Fruit fly (Drosophila melanogaster) whole organism, embryonic: Measurements from ENCODE around the gene Grip128.
A peak's percentile ranks its signal among the peaks of the same experiment; 100 is the strongest.

Source experiments
- Atf3 ChIP-seq: fragments of 200-800 bp; sonication (Bioruptor generic); optimal IDR thresholded peaks from 3 replicates; lab custom pipeline; 2016; ENCODE audit warnings: missing biosample characterization, missing genetic modification characterization
- CG11093 ChIP-seq: fragments of 200-800 bp; sonication (Bioruptor generic); IDR thresholded peaks from 3 replicates; pipeline ENCODE4 v1.3.6; 2022; ENCODE audit warnings: missing biosample characterization, missing genetic modification characterization
- CG13287 ChIP-seq: fragments of 200-800 bp; sonication (Bioruptor generic); IDR thresholded peaks from 2 replicates; pipeline ENCODE4 v1.3.6; 2022; ENCODE audit warnings: missing biosample characterization, missing genetic modification characterization; ENCODE audit not compliant: partially characterized antibody
- CG13775 ChIP-seq: fragments of 200-800 bp; sonication (Bioruptor generic); optimal IDR thresholded peaks from 3 replicates; lab custom pipeline; 2017; ENCODE audit warnings: missing biosample characterization, mild to moderate bottlenecking, missing genetic modification characterization
- CG17385 ChIP-seq: fragments of 200-800 bp; sonication (Bioruptor generic); optimal IDR thresholded peaks from 3 replicates; lab custom pipeline; 2018; ENCODE audit warnings: missing biosample characterization, mild to moderate bottlenecking, missing genetic modification characterization
- CG2120 ChIP-seq: fragments of 200-800 bp; sonication (Bioruptor generic); optimal IDR thresholded peaks from 3 replicates; lab custom pipeline; 2016; ENCODE audit warnings: missing biosample characterization, missing genetic modification characterization
- CG4404 ChIP-seq: fragments of 200-800 bp; sonication (Bioruptor generic); IDR thresholded peaks from 2 replicates; pipeline ENCODE4 v1.3.6; 2022; ENCODE audit warnings: missing biosample characterization, missing genetic modification characterization
- CG4707 ChIP-seq: fragments of 200-800 bp; sonication (Bioruptor generic); optimal IDR thresholded peaks from 2 replicates; lab custom pipeline; 2018; ENCODE audit warnings: missing biosample characterization, mild to moderate bottlenecking, missing genetic modification characterization, moderate library complexity
- CG5180 ChIP-seq: fragments of 200-800 bp; sonication (Bioruptor generic); optimal IDR thresholded peaks from 3 replicates; lab custom pipeline; 2017; ENCODE audit warnings: missing biosample characterization, missing genetic modification characterization, mild to moderate bottlenecking, moderate library complexity, missing genetic modification reagents
- CG6854 ChIP-seq: fragments of 200-800 bp; sonication (Bioruptor generic); optimal IDR thresholded peaks from 3 replicates; lab custom pipeline; 2017; ENCODE audit warnings: missing biosample characterization, mild to moderate bottlenecking, missing genetic modification characterization
- CG8478 ChIP-seq: fragments of >200 bp; optimal IDR thresholded peaks from 2 replicates; lab custom pipeline; 2018
- D ChIP-seq, 2 experiments: fragments of 200-800 bp in 1 of 2; fragments of >200 bp in 1 of 2; sonication (Bioruptor generic) in 1 of 2; optimal IDR thresholded peaks; 2 replicates in 1 of 2; 3 replicates in 1 of 2; lab custom pipeline; 2017; ENCODE audit warnings: mild to moderate bottlenecking in 1 of 2, missing biosample characterization in 1 of 2, missing genetic modification characterization in 1 of 2, missing genetic modification reagents in 1 of 2
- D19B ChIP-seq: fragments of 200-800 bp; sonication (Bioruptor generic); optimal IDR thresholded peaks from 2 replicates; lab custom pipeline; 2017; ENCODE audit warnings: missing biosample characterization, mild to moderate bottlenecking, missing genetic modification characterization
- Dek ChIP-seq: fragments of 200-800 bp; sonication (Bioruptor generic); optimal IDR thresholded peaks from 3 replicates; lab custom pipeline; 2019; ENCODE audit warnings: missing biosample characterization, mild to moderate bottlenecking, missing genetic modification characterization, moderate library complexity
- Dp ChIP-seq: fragments of 200-800 bp; sonication (Bioruptor generic); optimal IDR thresholded peaks from 2 replicates; lab custom pipeline; 2018; ENCODE audit warnings: missing biosample characterization, mild to moderate bottlenecking, missing genetic modification characterization, moderate library complexity
- Dref ChIP-seq: fragments of 200-800 bp; sonication (Bioruptor generic); IDR thresholded peaks from 2 replicates; pipeline ENCODE4 v1.3.6; 2022; ENCODE audit warnings: missing biosample characterization, missing genetic modification characterization
- GATAe ChIP-seq: fragments of 200-800 bp; sonication (Bioruptor generic); conservative IDR thresholded peaks from 2 replicates; pipeline ENCODE4 v1.3.6; 2022; ENCODE audit warnings: missing biosample characterization, missing genetic modification characterization
- HLH4C ChIP-seq: fragments of 200-800 bp; sonication (Bioruptor generic); IDR thresholded peaks from 3 replicates; pipeline ENCODE4 v1.3.6; 2022; ENCODE audit warnings: missing biosample characterization, missing genetic modification characterization; ENCODE audit not compliant: partially characterized antibody
- Hmx ChIP-seq: fragments of 200-800 bp; sonication (Bioruptor generic); optimal IDR thresholded peaks from 2 replicates; lab custom pipeline; 2016; ENCODE audit warnings: missing biosample characterization, missing genetic modification characterization
- Hr3 ChIP-seq: fragments of 200-800 bp; sonication (Bioruptor generic); optimal IDR thresholded peaks from 3 replicates; lab custom pipeline; 2016; ENCODE audit warnings: missing biosample characterization, missing genetic modification characterization
- Hsf ChIP-seq: fragments of 200-800 bp; sonication (Bioruptor generic); optimal IDR thresholded peaks from 3 replicates; lab custom pipeline; 2016; ENCODE audit warnings: missing biosample characterization, missing genetic modification characterization
- Myb ChIP-seq: fragments of 200-800 bp; sonication (Bioruptor generic); optimal IDR thresholded peaks from 2 replicates; lab custom pipeline; 2016; ENCODE audit warnings: missing biosample characterization, missing genetic modification characterization
- Pdp1 ChIP-seq, 2 experiments: fragments of 200-800 bp; sonication (Bioruptor generic); optimal IDR thresholded peaks; 3 replicates each; lab custom pipeline; 2016; ENCODE audit warnings: missing biosample characterization in 2 of 2, missing genetic modification characterization in 2 of 2, mild to moderate bottlenecking in 1 of 2, moderate library complexity in 1 of 2
- Rfx ChIP-seq: fragments of 200-800 bp; sonication (Bioruptor generic); IDR thresholded peaks from 2 replicates; pipeline ENCODE4 v1.3.6; 2022; ENCODE audit warnings: missing biosample characterization, missing genetic modification characterization
- Scr ChIP-seq: fragments of 200-800 bp; sonication (Bioruptor generic); IDR thresholded peaks from 2 replicates; pipeline ENCODE4 v1.3.6; 2022; ENCODE audit warnings: missing biosample characterization, missing genetic modification characterization; ENCODE audit not compliant: partially characterized antibody
- Sox102F ChIP-seq: fragments of 200-800 bp; sonication (Bioruptor generic); optimal IDR thresholded peaks from 2 replicates; lab custom pipeline; 2018; ENCODE audit warnings: missing biosample characterization, mild to moderate bottlenecking, missing genetic modification characterization, moderate library complexity
- Stat92E ChIP-seq, 3 experiments: fragments of >200 bp in 2 of 3; fragments of 200-800 bp in 1 of 3; sonication (Bioruptor generic) in 1 of 3; optimal IDR thresholded peaks; 2 replicates each; lab custom pipeline; 2017 to 2019; ENCODE audit warnings: missing biosample characterization in 3 of 3, missing genetic modification characterization in 3 of 3, mild to moderate bottlenecking in 1 of 3, moderate library complexity in 1 of 3
- Tbp ChIP-seq: fragments of >200 bp; optimal IDR thresholded peaks from 2 replicates; lab custom pipeline; 2018; ENCODE audit warnings: missing biosample characterization, missing genetic modification characterization
- Vsx1 ChIP-seq: fragments of 200-800 bp; sonication (Bioruptor generic); optimal IDR thresholded peaks from 2 replicates; lab custom pipeline; 2017; ENCODE audit warnings: missing biosample characterization, mild to moderate bottlenecking, missing genetic modification characterization, missing genetic modification reagents
- ab ChIP-seq: fragments of 200-800 bp; sonication (Bioruptor generic); optimal IDR thresholded peaks from 2 replicates; lab custom pipeline; 2016; ENCODE audit warnings: missing biosample characterization, missing genetic modification characterization
- bowl ChIP-seq: fragments of 200-800 bp; sonication (Bioruptor generic); IDR thresholded peaks from 2 replicates; pipeline ENCODE4 v1.3.6; 2022; ENCODE audit warnings: missing biosample characterization, missing genetic modification characterization
- crc ChIP-seq: fragments of 200-800 bp; sonication (Bioruptor generic); optimal IDR thresholded peaks from 2 replicates; lab custom pipeline; 2016; ENCODE audit warnings: missing biosample characterization, missing genetic modification characterization
- cwo ChIP-seq: fragments of 200-800 bp; sonication (Bioruptor generic); optimal IDR thresholded peaks from 3 replicates; lab custom pipeline; 2017; ENCODE audit warnings: missing biosample characterization, missing genetic modification characterization, mild to moderate bottlenecking, moderate library complexity, missing genetic modification reagents
- dysf ChIP-seq: fragments of 200-800 bp; sonication (Bioruptor generic); IDR thresholded peaks from 3 replicates; pipeline ENCODE4 v1.3.6; 2022; ENCODE audit warnings: missing biosample characterization, missing genetic modification characterization
- ewg ChIP-seq: fragments of 200-800 bp; sonication (Bioruptor generic); optimal IDR thresholded peaks from 3 replicates; lab custom pipeline; 2017; ENCODE audit warnings: mild to moderate bottlenecking, missing biosample characterization, missing genetic modification reagents, missing genetic modification characterization
- eyg ChIP-seq: fragments of 200-800 bp; sonication (Bioruptor generic); optimal IDR thresholded peaks from 3 replicates; lab custom pipeline; 2016; ENCODE audit warnings: missing biosample characterization, missing genetic modification characterization
- fd96Cb ChIP-seq: fragments of 200-800 bp; sonication (Bioruptor generic); optimal IDR thresholded peaks from 2 replicates; lab custom pipeline; 2018; ENCODE audit warnings: missing biosample characterization, mild to moderate bottlenecking, missing genetic modification characterization, moderate library complexity
- gem ChIP-seq: fragments of 200-800 bp; sonication (Bioruptor generic); optimal IDR thresholded peaks from 2 replicates; lab custom pipeline; 2019; ENCODE audit warnings: missing biosample characterization, mild to moderate bottlenecking, missing genetic modification characterization, moderate library complexity
- hb ChIP-seq: fragments of 200-800 bp; sonication (Bioruptor generic); IDR thresholded peaks from 3 replicates; pipeline ENCODE4 v1.3.6; 2022; ENCODE audit warnings: missing biosample characterization, missing genetic modification characterization; ENCODE audit not compliant: partially characterized antibody
- hbn ChIP-seq: fragments of 200-800 bp; sonication (Bioruptor generic); IDR thresholded peaks from 2 replicates; pipeline ENCODE4 v1.3.6; 2022; ENCODE audit warnings: missing biosample characterization, missing genetic modification characterization; ENCODE audit not compliant: partially characterized antibody
- her ChIP-seq: fragments of 200-800 bp; sonication (Bioruptor generic); optimal IDR thresholded peaks from 2 replicates; lab custom pipeline; 2016; ENCODE audit warnings: missing biosample characterization, missing genetic modification characterization
- hkb ChIP-seq, 2 experiments: fragments of 200-800 bp in 1 of 2; fragments of >200 bp in 1 of 2; sonication (Bioruptor generic) in 1 of 2; IDR thresholded peaks in 1 of 2; optimal IDR thresholded peaks in 1 of 2; 2 replicates each; pipeline versions ENCODE4 v1.3.6 to Lab custom; 2017 to 2022; ENCODE audit warnings: missing biosample characterization in 1 of 2, missing genetic modification characterization in 1 of 2
- insv ChIP-seq, 2 experiments: fragments of 200-800 bp; sonication (Bioruptor generic); optimal IDR thresholded peaks; 3 replicates each; lab custom pipeline; 2016 to 2018; ENCODE audit warnings: missing biosample characterization in 2 of 2, missing genetic modification characterization in 2 of 2
- mld ChIP-seq: fragments of 200-800 bp; sonication (Bioruptor generic); IDR thresholded peaks from 3 replicates; pipeline ENCODE4 v1.3.6; 2022; ENCODE audit warnings: missing biosample characterization, missing genetic modification characterization; ENCODE audit not compliant: partially characterized antibody
- pzg ChIP-seq: fragments of 200-800 bp; sonication (Bioruptor generic); optimal IDR thresholded peaks from 3 replicates; lab custom pipeline; 2018; ENCODE audit warnings: missing biosample characterization, mild to moderate bottlenecking, missing genetic modification characterization, moderate library complexity
- sens-2 ChIP-seq: fragments of 200-800 bp; sonication (Bioruptor generic); IDR thresholded peaks from 2 replicates; pipeline ENCODE4 v1.3.6; 2022; ENCODE audit warnings: missing biosample characterization, missing genetic modification characterization
- sisA ChIP-seq: fragments of 200-800 bp; sonication (Bioruptor generic); IDR thresholded peaks from 2 replicates; pipeline ENCODE4 v1.3.6; 2022; ENCODE audit warnings: missing biosample characterization, missing genetic modification characterization
- tap ChIP-seq: fragments of 200-800 bp; optimal IDR thresholded peaks from 3 replicates; lab custom pipeline; 2019; ENCODE audit warnings: missing biosample characterization, mild to moderate bottlenecking, missing genetic modification characterization, moderate library complexity
- tio ChIP-seq: fragments of 200-800 bp; sonication (Bioruptor generic); optimal IDR thresholded peaks from 2 replicates; lab custom pipeline; 2017; ENCODE audit warnings: missing biosample characterization, missing genetic modification characterization, inconsistent platforms

Gene Grip128

dm6 chrX:15475367-15475789 lies 3.5 kb upstream of the Grip128 start, which contains the start of gene mh (continued):
- TF ChIP-seq tap (tag; lab: Kevin White, UChicago) (no peak), CG17385 (GFP tag; lab: Kevin White, UChicago) (peak; percentile 19), D (optimal IDR thresholded peaks at IDR 0.05; lab: Kevin White, UChicago) (no peak), D (GFP tag; optimal IDR thresholded peaks at IDR 0.05; lab: Kevin White, UChicago) (no peak), Pdp1 (GFP tag; optimal IDR thresholded peaks at IDR 0.05; lab: Kevin White, UChicago) (no peak), CG5180 (GFP tag; lab: Kevin White, UChicago) (no peak), sisA (GFP tag; lab: Robert Waterston, UW) (peak; percentile 50), CG13287 (peak; percentile 73), eyg (GFP tag; lab: Kevin White, UChicago) (no peak), CG2120 (GFP tag; lab: Kevin White, UChicago) (peak; percentile 24), HLH4C (peak; percentile 58), Myb (GFP tag; lab: Kevin White, UChicago) (peak; percentile 74), ewg (GFP tag; lab: Kevin White, UChicago) (peak; percentile 60), hkb (optimal IDR thresholded peaks at IDR 0.05; lab: Kevin White, UChicago) (no peak), hkb (GFP tag; IDR thresholded peaks at IDR 0.05; lab: Robert Waterston, UW) (no peak), hb (no peak), CG4404 (GFP tag; lab: Robert Waterston, UW) (no peak), insv (GFP tag; optimal IDR thresholded peaks at IDR 0.05; lab: Kevin White, UChicago) (no peak), hbn (GFP tag; lab: Robert Waterston, UW) (peak; percentile 21; the same call in 1 of the 2 replicates), her (GFP tag; lab: Kevin White, UChicago) (no peak), Vsx1 (no peak), Rfx (GFP tag; lab: Robert Waterston, UW) (peak; percentile 37; the same call in 1 of the 2 replicates), fd96Cb (tag; lab: Kevin White, UChicago) (peak; percentile 30), CG13775 (GFP tag; lab: Kevin White, UChicago) (peak; percentile 64), sens-2 (GFP tag; lab: Robert Waterston, UW) (no peak), gem (tag; lab: Kevin White, UChicago) (no peak), CG8478 (no peak), Tbp (no peak), dysf (GFP tag; lab: Robert Waterston, UW) (peak; percentile 48; the same call in 1 of the 3 replicates), Dref (GFP tag; lab: Robert Waterston, UW) (peak; percentile 80), Hmx (no peak), Atf3 (GFP tag; lab: Kevin White, UChicago) (no peak), Hr3 (no peak), Stat92E (GFP tag; optimal IDR thresholded peaks at IDR 0.05; lab: Kevin White, UChicago) (peak in 1 of 3 experiments; percentile 2), ab (GFP tag; lab: Kevin White, UChicago) (no peak), pzg (GFP tag; lab: Kevin White, UChicago) (peak; percentile 68), Scr (peak; percentile 66), cwo (GFP tag; lab: Kevin White, UChicago) (no peak), CG11093 (no peak), crc (no peak), Dp (GFP tag; lab: Kevin White, UChicago) (peak; percentile 77), CG6854 (GFP tag; lab: Kevin White, UChicago) (no peak), D19B (GFP tag; lab: Kevin White, UChicago) (no peak), mld (peak; percentile 46; the same call in 1 of the 3 replicates), Hsf (GFP tag; lab: Kevin White, UChicago) (peak; percentile 30), Dek (tag; lab: Kevin White, UChicago) (no peak), Sox102F (GFP tag; lab: Kevin White, UChicago) (no peak), tio (GFP tag; lab: Kevin White, UChicago) (no peak), GATAe (no peak), bowl (no peak), CG4707 (GFP tag; lab: Kevin White, UChicago) (no peak)
